Fruit fly (Drosophila melanogaster) whole organism, embryonic: ENCODE data around the gene RpS26.

Experiments
- B-H1 ChIP-seq: fragments of 200-800 bp; sonication (Bioruptor generic); IDR thresholded peaks from 3 replicates; pipeline ENCODE4 v1.3.6; 2022; ENCODE audit warnings: missing biosample characterization, missing genetic modification characterization
- CG15601 ChIP-seq: fragments of 200-800 bp; sonication (Bioruptor generic); optimal IDR thresholded peaks from 3 replicates; lab custom pipeline; 2019; ENCODE audit warnings: missing biosample characterization, mild to moderate bottlenecking, missing genetic modification characterization, moderate library complexity
- CG7786 ChIP-seq: fragments of 200-800 bp; sonication (Bioruptor generic); optimal IDR thresholded peaks from 2 replicates; lab custom pipeline; 2016; ENCODE audit warnings: missing biosample characterization, missing genetic modification characterization
- az2 ChIP-seq: fragments of 200-800 bp; sonication (Bioruptor generic); optimal IDR thresholded peaks from 3 replicates; lab custom pipeline; 2016; ENCODE audit warnings: missing biosample characterization, missing genetic modification characterization
- psq ChIP-seq: fragments of 200-800 bp; sonication (Bioruptor generic); optimal IDR thresholded peaks from 2 replicates; lab custom pipeline; 2017; ENCODE audit warnings: missing biosample characterization, missing genetic modification characterization

dm6 chr2L:18482989-18483388 is 39.9 kb upstream of the RpS26 start:
- no peak for TF ChIP-seq psq (GFP tag; lab: Kevin White, UChicago)
- TF ChIP-seq CG7786, result no peak
- no peak for TF ChIP-seq az2 (GFP tag; lab: Kevin White, UChicago)
- no peak for TF ChIP-seq CG15601
- no peak for TF ChIP-seq B-H1 (GFP tag; lab: Robert Waterston, UW)
